Comparison of ENCODE assay signal across 2 fruit fly cellular contexts in genomic region chrX:12470187-12470931, dm6.
A peak's percentile ranks its signal among the peaks of the same experiment; 100 is the strongest.
TF ChIP-seq lines count a peak whose summit lies in the region.

No protein-coding gene starts in this region.

TF ChIP-seq in whole organism, embryonic, 481 proteins besides CTCF, POLR2A, EP300 and RAD21 (continued from another document and continues in another):
- no peak for TF ChIP-seq Kr (GFP tag; optimal IDR thresholded peaks at IDR 0.05; lab: Kevin White, UChicago)
- no peak for TF ChIP-seq Usf (GFP tag; optimal IDR thresholded peaks at IDR 0.05; lab: Kevin White, UChicago)
- TF ChIP-seq Sry-δ (GFP tag; optimal IDR thresholded peaks at IDR 0.05; lab: Kevin White, UChicago): peak; percentile 19
- no peak for TF ChIP-seq CG7786 (GFP tag; optimal IDR thresholded peaks at IDR 0.05; lab: Kevin White, UChicago)
- TF ChIP-seq CG6254 (GFP tag; optimal IDR thresholded peaks at IDR 0.05; lab: Kevin White, UChicago): no peak
- TF ChIP-seq Blimp-1 (GFP tag; optimal IDR thresholded peaks at IDR 0.05; lab: Kevin White, UChicago): peak; percentile 19
- TF ChIP-seq Hr78 (GFP tag; optimal IDR thresholded peaks at IDR 0.05; lab: Kevin White, UChicago): no peak
- TF ChIP-seq CG8924 (tag; optimal IDR thresholded peaks at IDR 0.05; lab: Kevin White, UChicago): peak; percentile 58
- TF ChIP-seq CG7987 (GFP tag; optimal IDR thresholded peaks at IDR 0.05; lab: Kevin White, UChicago): no peak
- TF ChIP-seq Awh (GFP tag; IDR thresholded peaks at IDR 0.05; lab: Robert Waterston, UW): no peak
- peak; percentile 51 for TF ChIP-seq yki (optimal IDR thresholded peaks at IDR 0.05; lab: Kevin White, UChicago)
- no peak for TF ChIP-seq jigr1 (GFP tag; IDR thresholded peaks at IDR 0.05; lab: Robert Waterston, UW)
- TF ChIP-seq Pdp1 (GFP tag; optimal IDR thresholded peaks at IDR 0.05; lab: Kevin White, UChicago): peak in 1 of 2 experiments; percentile 92
- peak; percentile 32 for TF ChIP-seq nom (GFP tag; optimal IDR thresholded peaks at IDR 0.05; lab: Kevin White, UChicago)
- no peak for TF ChIP-seq hb (GFP tag; IDR thresholded peaks at IDR 0.05; lab: Robert Waterston, UW; ENCODE audit: partially characterized antibody)
- peak; percentile 72 for TF ChIP-seq al (GFP tag; IDR thresholded peaks at IDR 0.05; lab: Robert Waterston, UW)
- TF ChIP-seq HmgZ (tag; optimal IDR thresholded peaks at IDR 0.05; lab: Kevin White, UChicago): no peak
- peak; percentile 46 for TF ChIP-seq ewg (GFP tag; optimal IDR thresholded peaks at IDR 0.05; lab: Kevin White, UChicago)
- TF ChIP-seq CG11696 (GFP tag; IDR thresholded peaks at IDR 0.05; lab: Robert Waterston, UW): no peak
- no peak for TF ChIP-seq twi (tag; optimal IDR thresholded peaks at IDR 0.05; lab: Kevin White, UChicago)
- TF ChIP-seq CG2875 (GFP tag; optimal IDR thresholded peaks at IDR 0.05; lab: Kevin White, UChicago): no peak
- TF ChIP-seq CG8765 (GFP tag; IDR thresholded peaks at IDR 0.05; lab: Robert Waterston, UW): no peak; the same call in 1 of the 2 replicates
- TF ChIP-seq Hmr (GFP tag; optimal IDR thresholded peaks at IDR 0.05; lab: Kevin White, UChicago): peak; percentile 65
- no peak for TF ChIP-seq CG8478 (optimal IDR thresholded peaks at IDR 0.05; lab: Kevin White, UChicago)
- TF ChIP-seq CG31388 (GFP tag; optimal IDR thresholded peaks at IDR 0.05; lab: Kevin White, UChicago): no peak
- peak in 1 of 2 experiments; percentile 58 for TF ChIP-seq bsh (GFP tag; optimal IDR thresholded peaks at IDR 0.05; lab: Kevin White, UChicago)
- 0 out of 2 replicates have a peak, but pooled peaks have one; percentile 31 for TF ChIP-seq CG31441 (GFP tag; IDR thresholded peaks at IDR 0.05; lab: Robert Waterston, UW)
- no peak for TF ChIP-seq bab2 (GFP tag; optimal IDR thresholded peaks at IDR 0.05; lab: Kevin White, UChicago)
- no peak for TF ChIP-seq ato (GFP tag; IDR thresholded peaks at IDR 0.05; lab: Robert Waterston, UW; ENCODE audit: partially characterized antibody)
- TF ChIP-seq CG13894 (tag; optimal IDR thresholded peaks at IDR 0.05; lab: Kevin White, UChicago): no peak
- peak; percentile 60; the same call in 1 of the 2 replicates for TF ChIP-seq CG11247 (GFP tag; IDR thresholded peaks at IDR 0.05; lab: Robert Waterston, UW)
- TF ChIP-seq CG13424 (tag; optimal IDR thresholded peaks at IDR 0.05; lab: Kevin White, UChicago): peak; percentile 61
- TF ChIP-seq croc (GFP tag; conservative IDR thresholded peaks at IDR 0.05; lab: Robert Waterston, UW): 0 out of 3 replicates have a peak, but pooled peaks have one; percentile 17
- 0 out of 2 replicates have a peak, but pooled peaks have one; percentile 37 for TF ChIP-seq CG14667 (GFP tag; IDR thresholded peaks at IDR 0.05; lab: Robert Waterston, UW)
- TF ChIP-seq CG31224 (GFP tag; IDR thresholded peaks at IDR 0.05; lab: Robert Waterston, UW): peak; percentile 47
- peak; percentile 37; the same call in 1 of the 2 replicates for TF ChIP-seq stc (GFP tag; IDR thresholded peaks at IDR 0.05; lab: Robert Waterston, UW)
- no peak for TF ChIP-seq CG2116 (GFP tag; optimal IDR thresholded peaks at IDR 0.05; lab: Kevin White, UChicago)
- TF ChIP-seq CG1792 (GFP tag; optimal IDR thresholded peaks at IDR 0.05; lab: Kevin White, UChicago): no peak
- TF ChIP-seq dysf (GFP tag; IDR thresholded peaks at IDR 0.05; lab: Robert Waterston, UW): peak; percentile 73
- no peak for TF ChIP-seq oc (tag; optimal IDR thresholded peaks at IDR 0.05; lab: Kevin White, UChicago)
- TF ChIP-seq Scr (GFP tag; IDR thresholded peaks at IDR 0.05; lab: Robert Waterston, UW; ENCODE audit: partially characterized antibody): no peak
- no peak for TF ChIP-seq chn (GFP tag; optimal IDR thresholded peaks at IDR 0.05; lab: Kevin White, UChicago)
- no peak; the same call in 1 of the 2 replicates for TF ChIP-seq Gsc (GFP tag; IDR thresholded peaks at IDR 0.05; lab: Robert Waterston, UW)
- peak; percentile 60 for TF ChIP-seq H2.0 (GFP tag; IDR thresholded peaks at IDR 0.05; lab: Robert Waterston, UW)
- no peak for TF ChIP-seq ara (GFP tag; IDR thresholded peaks at IDR 0.05; lab: Robert Waterston, UW)
- TF ChIP-seq ssp (GFP tag; IDR thresholded peaks at IDR 0.05; lab: Robert Waterston, UW): peak; percentile 54
- peak; percentile 40 for TF ChIP-seq fd96Cb (tag; optimal IDR thresholded peaks at IDR 0.05; lab: Kevin White, UChicago)
- no peak for TF ChIP-seq odd (GFP tag; optimal IDR thresholded peaks at IDR 0.05; lab: Kevin White, UChicago)
- TF ChIP-seq vnd (GFP tag; IDR thresholded peaks at IDR 0.05; lab: Robert Waterston, UW; ENCODE audit: partially characterized antibody): no peak
- peak; percentile 59; the same call in 2 of the 3 replicates for TF ChIP-seq CG14050 (GFP tag; IDR thresholded peaks at IDR 0.05; lab: Robert Waterston, UW)
- TF ChIP-seq sima (GFP tag; optimal IDR thresholded peaks at IDR 0.05; lab: Kevin White, UChicago): no peak
- TF ChIP-seq CG17912 (GFP tag; optimal IDR thresholded peaks at IDR 0.05; lab: Kevin White, UChicago): no peak
- peak; percentile 79 for TF ChIP-seq vvl (GFP tag; IDR thresholded peaks at IDR 0.05; lab: Robert Waterston, UW)
- TF ChIP-seq CG13287 (GFP tag; IDR thresholded peaks at IDR 0.05; lab: Robert Waterston, UW; ENCODE audit: partially characterized antibody): no peak; the same call in 1 of the 2 replicates
- TF ChIP-seq CG8290 (GFP tag; optimal IDR thresholded peaks at IDR 0.05; lab: Kevin White, UChicago): no peak
- peak in 1 of 2 experiments; percentile 21 for TF ChIP-seq CG8290 (tag; optimal IDR thresholded peaks at IDR 0.05; lab: Kevin White, UChicago)
- TF ChIP-seq wek (GFP tag; optimal IDR thresholded peaks at IDR 0.05; lab: Kevin White, UChicago): no peak
- TF ChIP-seq CG18476 (GFP tag; optimal IDR thresholded peaks at IDR 0.05; lab: Kevin White, UChicago): peak; percentile 4
- no peak for TF ChIP-seq CG2202 (tag; optimal IDR thresholded peaks at IDR 0.05; lab: Kevin White, UChicago)
- peak; percentile 21 for TF ChIP-seq Abd-B (GFP tag; optimal IDR thresholded peaks at IDR 0.05; lab: Kevin White, UChicago)
- TF ChIP-seq Poxn (GFP tag; IDR thresholded peaks at IDR 0.05; lab: Robert Waterston, UW): peak; percentile 58
- peak; percentile 36 for TF ChIP-seq CG6854 (GFP tag; optimal IDR thresholded peaks at IDR 0.05; lab: Kevin White, UChicago)
- peak; percentile 78 for TF ChIP-seq Dbx (GFP tag; IDR thresholded peaks at IDR 0.05; lab: Robert Waterston, UW)
- TF ChIP-seq CG15514 (GFP tag; optimal IDR thresholded peaks at IDR 0.05; lab: Kevin White, UChicago): peak; percentile 44
- no peak for TF ChIP-seq CG12155 (GFP tag; optimal IDR thresholded peaks at IDR 0.05; lab: Kevin White, UChicago)

TF ChIP-seq in whole organism, prepupa, 60 proteins besides CTCF, POLR2A, EP300 and RAD21 (continued from another document):
- TF ChIP-seq esn (GFP tag; optimal IDR thresholded peaks at IDR 0.05; lab: Kevin White, UChicago) (peak; percentile 32), CG1621 (tag; optimal IDR thresholded peaks at IDR 0.05; lab: Kevin White, UChicago) (peak; percentile 36), CG3919 (GFP tag; optimal IDR thresholded peaks at IDR 0.05; lab: Kevin White, UChicago) (no peak), CG16779 (tag; optimal IDR thresholded peaks at IDR 0.05; lab: Kevin White, UChicago) (no peak), CG3032 (tag; optimal IDR thresholded peaks at IDR 0.05; lab: Kevin White, UChicago) (peak; percentile 23), Eip78C (GFP tag; lab: Kevin White, UChicago) (peak; percentile 65)
